Fruit fly (Drosophila melanogaster): ENCODE data around the gene Trmt61.

The Trmt61 gene

dm6 chr3R:26105924-26106494 is 46.7 kb downstream of the Trmt61 start:
- TF ChIP-seq HLH3B (GFP tag; IDR thresholded peaks at IDR 0.05), result peak; percentile 58
- peak; percentile 80 for TF ChIP-seq Aef1 (GFP tag; IDR thresholded peaks at IDR 0.05)
- no peak for TF ChIP-seq pzg (GFP tag; optimal IDR thresholded peaks at IDR 0.05)
- no peak for TF ChIP-seq CG4617 (GFP tag; optimal IDR thresholded peaks at IDR 0.05; ENCODE audit: borderline replicate concordance)
- no peak for TF ChIP-seq sima (GFP tag; optimal IDR thresholded peaks at IDR 0.05)
- TF ChIP-seq CG10147 (GFP tag; optimal IDR thresholded peaks at IDR 0.05), result peak; percentile 69
- peak; percentile 32 for TF ChIP-seq Ets97D (GFP tag; optimal IDR thresholded peaks at IDR 0.05)
- peak; percentile 30 for TF ChIP-seq CG18476 (GFP tag; optimal IDR thresholded peaks at IDR 0.05)
- TF ChIP-seq CG11504 (tag; optimal IDR thresholded peaks at IDR 0.05), result peak; percentile 99
- peak; percentile 93 for TF ChIP-seq abd-A (tag; optimal IDR thresholded peaks at IDR 0.05)
- peak; percentile 45; the same call in 1 of the 2 replicates for TF ChIP-seq seq (GFP tag; IDR thresholded peaks at IDR 0.05)
- TF ChIP-seq PHDP (tag; optimal IDR thresholded peaks at IDR 0.05), result peak; percentile 52
- TF ChIP-seq org-1 (GFP tag; optimal IDR thresholded peaks at IDR 0.05), result peak; percentile 37
- TF ChIP-seq bcd (GFP tag; optimal IDR thresholded peaks at IDR 0.05), result peak; percentile 69
- no peak for TF ChIP-seq CG10979 (tag; optimal IDR thresholded peaks at IDR 0.05)
- TF ChIP-seq eve (GFP tag; optimal IDR thresholded peaks at IDR 0.05), result no peak
- TF ChIP-seq otp (GFP tag; IDR thresholded peaks at IDR 0.05), result no peak
- TF ChIP-seq CG10209 (GFP tag; optimal IDR thresholded peaks at IDR 0.05), result peak; percentile 52
- no peak for TF ChIP-seq CG8478 (optimal IDR thresholded peaks at IDR 0.05)
- 0 out of 2 replicates have a peak, but pooled peaks have one; percentile 36 for TF ChIP-seq CG7372 (GFP tag; IDR thresholded peaks at IDR 0.05)
- peak; percentile 70 for TF ChIP-seq B-H1 (GFP tag; IDR thresholded peaks at IDR 0.05)
- no peak for TF ChIP-seq Dip3 (GFP tag; optimal IDR thresholded peaks at IDR 0.05)
- peak; percentile 57 for TF ChIP-seq Deaf1 (tag; optimal IDR thresholded peaks at IDR 0.05)
- TF ChIP-seq CG14050 (GFP tag; IDR thresholded peaks at IDR 0.05), result peak; percentile 73
- peak; percentile 49; the same call in 1 of the 3 replicates for TF ChIP-seq Optix (GFP tag; IDR thresholded peaks at IDR 0.05)
- TF ChIP-seq HHEX (GFP tag; optimal IDR thresholded peaks at IDR 0.05), result peak; percentile 79
- no peak for TF ChIP-seq CG15696 (tag; optimal IDR thresholded peaks at IDR 0.05)
- peak; percentile 66 for TF ChIP-seq NFAT (GFP tag; IDR thresholded peaks at IDR 0.05)
- no peak for TF ChIP-seq CG12659 (GFP tag; optimal IDR thresholded peaks at IDR 0.05)
- TF ChIP-seq dati (GFP tag; IDR thresholded peaks at IDR 0.05), result 0 out of 2 replicates have a peak, but pooled peaks have one; percentile 26
- peak; percentile 21 for TF ChIP-seq CG8388 (GFP tag; optimal IDR thresholded peaks at IDR 0.05)
- peak; percentile 52 for TF ChIP-seq CG12071 (GFP tag; optimal IDR thresholded peaks at IDR 0.05)
- TF ChIP-seq CG34376 (GFP tag; optimal IDR thresholded peaks at IDR 0.05), result no peak
- TF ChIP-seq CG8290 (GFP tag; optimal IDR thresholded peaks at IDR 0.05), result no peak
- TF ChIP-seq CG8290 (tag; optimal IDR thresholded peaks at IDR 0.05), result peak in 1 of 2 experiments; percentile 18
- TF ChIP-seq CG2678 (tag; optimal IDR thresholded peaks at IDR 0.05), result peak; percentile 85
- no peak for TF ChIP-seq ERR (GFP tag; optimal IDR thresholded peaks at IDR 0.05)
- peak; percentile 35 for TF ChIP-seq CG4424 (GFP tag; optimal IDR thresholded peaks at IDR 0.05)
- TF ChIP-seq zfh1 (GFP tag; IDR thresholded peaks at IDR 0.05), result peak; percentile 65
- peak; percentile 86 for TF ChIP-seq tgo (GFP tag; IDR thresholded peaks at IDR 0.05)
- no peak; the same call in 1 of the 2 replicates for TF ChIP-seq sna (GFP tag; IDR thresholded peaks at IDR 0.05; ENCODE audit: partially characterized antibody)
- TF ChIP-seq ro (GFP tag; IDR thresholded peaks at IDR 0.05), result 0 out of 2 replicates have a peak, but pooled peaks have one; percentile 28
- TF ChIP-seq lmd (GFP tag; IDR thresholded peaks at IDR 0.05), result peak; percentile 88
- TF ChIP-seq Nf-YA (GFP tag; IDR thresholded peaks at IDR 0.05), result peak; percentile 67
- peak; percentile 47 for TF ChIP-seq CG9817 (tag; optimal IDR thresholded peaks at IDR 0.05)
- TF ChIP-seq mam (GFP tag; optimal IDR thresholded peaks at IDR 0.05), result peak; percentile 4
- no peak for TF ChIP-seq dmrt11E (tag; optimal IDR thresholded peaks at IDR 0.05)
- 0 out of 2 replicates have a peak, but pooled peaks have one; percentile 40 for TF ChIP-seq CG10321 (GFP tag; IDR thresholded peaks at IDR 0.05)
- peak; percentile 74 for TF ChIP-seq Atf6 (GFP tag; IDR thresholded peaks at IDR 0.05)
- TF ChIP-seq Opbp (GFP tag; IDR thresholded peaks at IDR 0.05; ENCODE audit: partially characterized antibody), result no peak
- no peak for TF ChIP-seq CG15479 (GFP tag; optimal IDR thresholded peaks at IDR 0.05)
